Fruit fly (Drosophila melanogaster): Measurements from ENCODE around the gene CG9130.

The CG9130 gene

DNA sequence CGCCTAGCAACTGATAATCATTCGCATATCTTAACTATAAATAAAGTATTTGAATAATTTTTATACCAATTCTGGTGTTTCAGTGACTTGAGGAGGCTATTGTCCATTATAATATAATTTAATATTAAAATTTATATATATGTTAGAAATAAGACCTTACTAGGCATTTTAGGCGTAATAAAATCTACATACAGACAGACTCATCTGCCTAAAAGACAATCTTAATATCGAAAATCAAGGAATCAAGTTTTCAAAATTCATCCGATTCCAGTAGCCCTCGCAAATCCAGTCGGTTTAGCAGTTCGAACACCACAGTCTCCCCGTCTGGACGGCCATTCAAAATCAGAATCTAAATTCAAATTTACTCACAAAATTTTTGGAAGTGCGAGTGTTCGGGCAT, at the start of gene CG9130, which contains the start of gene CG9133:
CG9130 (plus strand) TSS at position 301 of the 400 bp plus-strand sequence.
CG9133 (plus strand) TSS at position 301 of the 400 bp plus-strand sequence.
- TF ChIP-seq CG8478 (optimal IDR thresholded peaks at IDR 0.05) (no peak), CTCF (optimal IDR thresholded peaks at IDR 0.05) (no peak)

DNA sequence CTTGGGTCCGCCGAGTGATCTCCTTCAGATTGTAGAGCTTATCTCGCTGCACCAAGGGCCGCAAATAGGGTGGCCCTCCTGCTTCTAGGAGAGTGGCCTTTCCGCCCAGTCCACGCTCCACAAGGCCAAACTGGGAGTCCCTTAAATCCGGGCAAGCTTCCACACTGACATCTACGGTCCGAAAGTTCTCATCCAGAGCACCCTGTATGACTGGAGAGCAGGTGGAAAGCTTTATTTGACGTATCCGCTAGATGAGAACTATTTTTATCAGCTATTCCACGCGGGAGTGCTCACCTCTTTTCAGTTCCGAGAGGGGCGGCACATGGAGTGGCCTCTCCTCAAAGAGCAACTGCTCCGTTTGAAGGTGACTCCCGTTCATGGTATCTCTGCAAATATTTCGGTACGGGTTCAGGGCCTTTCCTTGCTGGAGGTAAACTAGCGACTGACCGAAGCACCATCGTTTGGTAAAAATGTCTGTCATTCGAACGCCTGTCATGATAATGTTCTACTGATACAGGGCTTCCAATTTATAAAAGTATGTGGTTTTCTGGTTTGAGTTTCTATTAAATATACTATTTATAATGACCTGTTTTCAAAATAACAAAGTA, 49.1 kb upstream of the CG9130 start, which contains the start of gene meep:
meep (minus strand) TSS at position 449 of the 608 bp plus-strand sequence.
- no peak for TF ChIP-seq CTCF (optimal IDR thresholded peaks at IDR 0.05)
- no peak for TF ChIP-seq CG8478 (optimal IDR thresholded peaks at IDR 0.05)

DNA sequence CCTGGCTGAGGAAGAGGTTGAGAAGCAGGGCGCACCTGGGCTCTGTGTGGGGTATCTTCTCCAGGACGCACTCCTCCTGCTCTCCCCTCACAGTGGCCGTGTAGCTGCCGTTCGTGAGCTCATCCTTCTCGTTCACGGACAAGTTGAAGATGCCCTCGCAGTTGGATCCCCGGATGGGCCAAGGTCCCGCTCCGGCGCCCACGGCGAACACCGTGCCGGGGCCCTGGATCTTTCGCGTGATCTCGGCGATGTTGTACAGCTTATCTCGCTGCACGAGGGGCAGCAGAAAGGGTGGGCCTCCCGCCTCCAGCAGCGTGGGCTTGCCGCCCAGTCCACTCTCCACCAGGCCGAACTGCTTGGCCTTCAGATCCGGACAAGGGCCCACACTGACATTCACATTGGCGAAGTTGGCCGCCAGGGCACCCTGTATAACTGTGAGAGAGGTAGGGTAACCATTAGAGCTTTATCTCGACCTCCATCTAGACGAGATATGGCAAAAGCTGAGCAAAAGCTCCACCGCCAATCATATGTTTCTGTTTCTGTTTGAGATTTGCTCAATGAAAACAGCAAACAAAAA, 47.9 kb upstream of the CG9130 start:
- TF ChIP-seq CG8478 (optimal IDR thresholded peaks at IDR 0.05) (no peak), CTCF (optimal IDR thresholded peaks at IDR 0.05) (no peak)

DNA sequence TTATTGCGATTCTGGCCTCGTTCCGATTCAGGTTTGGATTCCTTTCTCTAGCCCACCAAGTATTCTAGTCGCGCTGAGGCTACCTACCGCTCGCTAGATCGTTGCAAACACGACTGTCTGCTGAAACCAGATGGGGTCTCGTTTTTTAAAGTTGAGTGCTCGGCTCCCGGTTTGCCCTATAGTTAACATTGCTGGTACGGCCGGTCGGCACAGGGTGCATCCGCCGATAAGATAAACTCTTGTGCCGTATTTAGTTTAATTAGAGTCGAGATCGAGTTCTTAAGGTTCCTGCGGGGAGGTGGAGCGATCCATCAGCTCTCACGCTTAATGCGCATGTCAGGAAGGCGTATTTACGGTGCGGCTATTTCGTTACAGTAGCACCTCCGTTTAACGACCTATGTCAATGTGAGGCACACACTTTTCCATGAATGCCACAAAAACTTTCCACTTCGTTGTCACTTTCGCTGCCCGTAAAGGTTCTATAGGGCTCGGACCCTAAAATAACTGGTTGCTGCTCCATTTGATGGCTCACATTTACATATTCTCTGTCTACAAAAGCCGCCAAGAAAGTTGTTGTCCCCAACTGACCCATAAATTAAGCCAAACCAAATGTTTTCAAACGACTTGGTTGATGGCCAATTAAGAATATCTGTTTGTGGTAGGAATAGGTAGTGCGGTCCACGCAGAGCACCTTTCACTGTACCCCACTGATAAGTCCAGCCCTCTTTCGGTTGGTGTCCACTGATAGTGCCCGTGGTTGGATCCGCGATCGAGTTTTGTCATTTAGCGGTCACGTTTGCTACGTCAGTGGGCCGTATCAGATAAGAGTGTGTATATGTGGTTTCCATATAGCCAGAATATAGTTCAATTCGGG, 46.9 kb upstream of the CG9130 start, which contains the start of gene CG9119:
CG9119 (minus strand) TSS at position 122 of the 874 bp plus-strand sequence.
- TF ChIP-seq CG8478 (optimal IDR thresholded peaks at IDR 0.05), result no peak
- no peak for TF ChIP-seq CTCF (optimal IDR thresholded peaks at IDR 0.05)

DNA sequence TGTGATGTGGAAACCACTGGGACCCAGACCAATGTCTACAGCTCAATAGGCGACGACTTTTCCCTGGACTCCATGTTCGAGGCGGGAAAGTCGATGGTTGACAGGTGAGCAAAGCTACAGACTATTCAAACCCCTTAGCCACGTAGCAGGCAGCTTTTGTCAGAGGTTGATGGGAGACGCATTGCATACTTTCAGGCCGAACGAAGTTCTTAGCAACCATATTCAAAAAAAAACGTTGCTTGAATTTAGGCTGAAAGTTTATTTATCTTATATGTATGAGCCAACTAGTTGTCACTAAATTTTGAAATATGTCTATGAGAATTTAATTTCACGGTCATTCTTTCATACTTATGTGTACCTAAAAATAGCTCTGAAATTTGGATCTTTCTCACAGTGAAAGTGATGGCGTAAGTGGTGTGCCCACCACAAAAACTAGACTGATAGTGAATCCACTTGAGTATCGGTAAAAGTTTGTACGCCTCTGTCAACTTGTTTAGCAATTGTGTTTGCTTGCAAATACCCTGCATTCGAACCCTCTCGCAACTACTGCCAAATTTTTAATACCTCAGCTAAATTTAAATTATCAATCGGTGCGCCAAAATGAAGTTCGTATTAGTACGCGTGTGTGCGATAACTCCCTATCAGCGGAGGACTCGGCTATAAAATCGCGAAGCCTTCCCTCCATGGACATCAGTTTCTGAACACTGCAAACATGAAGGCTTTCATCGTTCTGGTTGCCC, 45.0 kb upstream of the CG9130 start, which contains the start of gene LysB:
LysB (plus strand) TSS at position 690 of the 740 bp plus-strand sequence.
- TF ChIP-seq CG8478 (optimal IDR thresholded peaks at IDR 0.05) (no peak), CTCF (optimal IDR thresholded peaks at IDR 0.05) (peak in 1 of 2 experiments; percentile 36)

DNA sequence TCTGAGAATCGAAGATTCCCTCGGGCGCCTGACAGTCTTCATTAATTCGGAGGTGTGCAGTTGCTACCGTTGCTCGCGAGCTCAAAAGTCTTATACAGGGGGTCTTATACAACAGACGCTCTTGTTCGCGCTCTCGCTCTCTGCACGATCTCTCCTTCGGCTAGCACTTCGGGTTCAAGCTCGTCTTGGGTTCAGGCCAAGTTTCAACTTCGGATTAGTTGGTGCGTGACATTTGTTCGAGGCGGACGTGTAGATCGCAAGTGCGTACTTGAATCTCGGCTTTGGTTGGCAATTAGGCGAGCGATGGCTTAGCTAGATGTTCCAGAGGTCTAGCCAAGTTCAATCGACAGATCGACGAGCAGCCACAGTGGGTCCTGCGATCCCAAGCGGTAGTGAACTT, 43.6 kb upstream of the CG9130 start:
- TF ChIP-seq CG8478 (optimal IDR thresholded peaks at IDR 0.05), result no peak

DNA sequence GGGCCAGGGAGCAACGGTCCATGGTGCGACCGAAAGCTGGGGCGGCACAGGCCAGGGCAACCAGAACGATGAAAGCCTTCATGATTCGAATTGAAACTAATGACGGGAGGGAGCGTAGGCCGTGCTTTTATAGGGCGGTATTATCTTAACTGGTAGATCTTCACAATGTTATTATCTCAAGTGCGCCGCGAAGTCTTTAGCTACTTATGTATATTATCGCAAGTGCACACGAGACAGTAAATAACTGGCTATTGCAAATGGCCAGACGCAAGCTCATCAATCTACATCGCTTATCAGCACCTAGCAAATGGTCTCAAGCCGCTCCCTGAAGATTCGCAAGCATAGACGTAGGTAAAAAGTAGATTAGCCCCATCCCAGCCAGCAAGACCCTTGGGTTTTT, 40.7 kb upstream of the CG9130 start, which contains the start of gene LysD:
LysD (minus strand) TSS at position 101 of the 400 bp plus-strand sequence.
- TF ChIP-seq CG8478 (optimal IDR thresholded peaks at IDR 0.05) (no peak), CTCF (optimal IDR thresholded peaks at IDR 0.05) (no peak)

DNA sequence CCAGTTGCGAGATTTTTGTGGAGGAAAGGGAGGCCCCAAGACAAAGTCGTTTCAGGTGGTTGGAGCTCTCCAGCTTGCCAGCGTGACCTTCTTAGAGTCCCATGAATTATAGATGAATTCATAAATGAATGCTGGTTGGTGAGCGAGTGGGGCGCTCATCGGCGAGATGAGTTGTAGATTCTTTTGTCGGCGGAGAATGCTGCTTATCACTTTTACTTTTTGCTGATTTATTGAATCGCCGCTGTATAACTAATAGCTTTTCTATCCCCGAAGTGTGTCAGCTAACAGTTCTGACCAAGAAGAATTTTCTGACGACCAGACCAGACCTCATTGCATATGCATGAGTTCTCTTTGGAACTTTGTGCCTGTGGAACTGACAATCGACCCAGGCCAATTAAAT, 39.7 kb upstream of the CG9130 start:
- TF ChIP-seq CTCF (optimal IDR thresholded peaks at IDR 0.05) (no peak), CG8478 (optimal IDR thresholded peaks at IDR 0.05) (no peak)

DNA sequence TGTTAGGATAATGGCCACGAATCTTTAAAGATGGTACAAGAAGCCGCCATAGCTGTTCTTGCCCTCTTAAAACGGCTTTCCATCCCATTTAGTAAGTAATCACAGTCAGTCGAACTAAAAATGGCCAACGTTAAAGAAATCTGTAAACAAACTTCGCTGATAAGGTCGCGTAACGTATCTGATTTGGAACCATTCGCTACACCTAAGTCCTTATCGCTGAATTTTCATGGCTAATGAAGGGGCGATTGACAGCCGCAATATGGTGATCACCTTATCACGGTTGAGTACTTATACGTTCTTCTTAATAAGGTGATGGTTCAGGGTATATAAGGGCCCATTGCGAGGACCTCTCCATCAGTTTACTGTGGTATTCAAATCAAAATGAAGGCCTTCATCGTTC, 39.2 kb upstream of the CG9130 start, which contains the start of gene LysE:
LysE (plus strand) TSS at position 257 of the 400 bp plus-strand sequence.
- TF ChIP-seq CG8478 (optimal IDR thresholded peaks at IDR 0.05), result no peak
- no peak for TF ChIP-seq CTCF (optimal IDR thresholded peaks at IDR 0.05)

DNA sequence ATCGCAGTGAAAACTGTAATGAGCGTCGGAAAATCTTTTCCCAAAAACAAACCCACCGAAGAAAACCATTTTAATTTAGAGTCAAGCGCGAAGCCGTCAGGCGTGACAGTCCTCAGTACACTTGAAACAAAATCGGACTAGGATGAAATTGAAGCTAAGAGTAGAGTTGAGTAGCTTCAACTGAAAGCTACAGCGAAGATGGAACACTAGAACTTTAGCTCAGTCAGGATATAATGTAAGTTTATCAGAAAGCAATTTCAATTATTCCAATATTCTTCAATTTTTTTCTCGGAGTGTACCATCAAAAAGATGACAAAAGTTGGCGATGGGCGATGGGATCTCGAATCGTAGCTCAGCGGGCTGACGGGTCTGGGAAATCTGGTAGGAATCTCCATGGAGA, 35.4 kb upstream of the CG9130 start:
- no peak for TF ChIP-seq CG8478 (optimal IDR thresholded peaks at IDR 0.05)
- no peak for TF ChIP-seq CTCF (optimal IDR thresholded peaks at IDR 0.05)

DNA sequence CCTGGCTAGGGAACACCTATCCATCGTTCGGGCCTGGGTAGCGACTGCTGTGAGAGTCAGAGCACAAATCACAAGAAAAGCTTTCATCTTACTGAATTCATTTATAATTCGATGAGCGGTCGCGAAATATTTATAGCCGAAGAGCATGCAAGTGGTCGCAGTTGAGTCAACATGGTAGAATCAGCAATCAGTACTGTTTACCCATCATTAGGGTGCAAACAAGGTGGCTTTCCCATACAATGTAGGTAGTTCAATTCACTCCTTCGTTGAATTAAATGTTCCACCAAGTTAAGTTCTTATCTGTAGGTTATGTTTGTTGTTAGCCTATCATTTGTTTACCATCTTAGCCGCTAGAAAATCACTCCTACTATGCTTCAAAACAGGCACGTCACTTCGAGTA, 33.2 kb upstream of the CG9130 start, which contains the start of gene LysP:
LysP (minus strand) TSS at position 101 of the 400 bp plus-strand sequence.
- TF ChIP-seq CTCF (optimal IDR thresholded peaks at IDR 0.05) (no peak), CG8478 (optimal IDR thresholded peaks at IDR 0.05) (no peak)

DNA sequence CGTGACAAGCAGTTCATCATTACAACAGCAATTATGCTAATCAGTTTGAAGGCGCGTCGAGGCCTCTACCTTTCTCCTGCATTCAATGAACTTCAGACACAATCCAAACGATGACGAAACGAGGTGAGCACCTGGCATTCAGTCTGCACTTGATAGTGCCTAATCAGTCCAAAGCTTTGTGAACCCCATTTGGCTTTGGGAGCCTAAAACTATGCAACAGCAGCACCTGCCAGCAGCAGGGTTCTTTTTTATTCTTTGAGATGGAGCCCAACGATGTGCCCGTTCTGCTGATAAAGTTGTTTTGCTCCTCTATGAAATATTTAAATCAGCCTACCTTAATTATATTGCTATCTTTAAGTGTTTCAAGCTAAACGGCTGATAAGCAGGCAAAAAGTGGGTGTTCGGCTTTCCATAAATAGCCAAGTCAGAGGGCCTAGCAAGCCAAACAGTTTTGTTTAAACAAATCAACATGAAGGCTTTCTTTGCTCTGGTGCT, 24.5 kb upstream of the CG9130 start, which contains the start of gene LysS:
LysS (plus strand) TSS at position 445 of the 495 bp plus-strand sequence.
- no peak for TF ChIP-seq CG8478 (optimal IDR thresholded peaks at IDR 0.05)
- no peak for TF ChIP-seq CTCF (optimal IDR thresholded peaks at IDR 0.05)

DNA sequence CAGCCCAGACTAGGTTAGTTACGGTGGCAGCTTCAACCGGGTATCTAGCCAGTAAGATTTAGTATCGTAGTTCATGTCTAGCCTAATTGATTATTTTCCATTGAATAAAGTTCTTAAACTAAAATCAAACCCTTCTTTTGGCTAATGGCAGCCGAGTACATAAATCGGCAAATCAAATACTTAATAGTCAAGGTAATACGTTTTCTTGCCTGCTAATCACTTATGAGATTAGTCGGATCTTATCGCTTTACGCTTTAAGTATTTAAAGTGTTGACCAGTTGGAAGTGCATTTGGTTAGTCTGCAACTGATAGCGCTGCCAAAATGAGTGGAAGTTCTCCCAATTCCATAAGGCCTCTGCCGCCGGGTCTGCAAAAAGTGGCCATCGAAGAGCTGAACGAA, 19.2 kb upstream of the CG9130 start, which contains the start of gene CG33965:
CG33965 (plus strand) TSS at position 301 of the 400 bp plus-strand sequence.
- no peak for TF ChIP-seq CG8478 (optimal IDR thresholded peaks at IDR 0.05)
- no peak for TF ChIP-seq CTCF (optimal IDR thresholded peaks at IDR 0.05)

DNA sequence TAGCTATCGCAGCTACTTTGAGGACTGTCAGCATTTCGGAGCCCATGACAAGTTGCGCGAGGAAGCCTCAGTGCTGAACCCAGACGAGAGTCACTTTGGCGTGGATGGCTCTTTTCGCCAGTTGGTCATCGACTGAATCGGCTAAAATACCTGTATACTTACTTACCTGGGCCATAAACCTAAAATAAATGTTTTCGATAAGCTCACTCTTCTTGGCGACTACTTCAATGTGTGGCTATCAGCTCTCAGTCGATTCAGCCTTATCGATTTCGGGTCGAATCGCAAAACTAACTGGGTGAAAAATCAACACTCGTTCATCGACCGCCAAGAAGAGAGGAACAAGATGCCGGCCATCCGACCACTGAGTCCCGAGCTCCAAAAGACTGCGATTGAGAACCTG, 18.0 kb upstream of the CG9130 start, which contains the start of gene CG33966:
CG33966 (plus strand) TSS at position 301 of the 400 bp plus-strand sequence.
- no peak for TF ChIP-seq CG8478 (optimal IDR thresholded peaks at IDR 0.05)
- no peak for TF ChIP-seq CTCF (optimal IDR thresholded peaks at IDR 0.05)

Measured in S2 (cell line).